Fruit fly (Drosophila melanogaster) whole organism, embryonic: ENCODE measurements around the gene Lim1.

Experiments used
- Adf1 ChIP-seq: fragments of 200-800 bp; sonication (Bioruptor generic); IDR thresholded peaks from 2 replicates; pipeline ENCODE4 v1.3.6; 2022; ENCODE audit warnings: missing biosample characterization, missing genetic modification characterization
- Atf-2 ChIP-seq: fragments of 200-800 bp; sonication (Bioruptor generic); optimal IDR thresholded peaks from 2 replicates; lab custom pipeline; 2016; ENCODE audit warnings: missing biosample characterization, missing genetic modification characterization
- B-H2 ChIP-seq: fragments of 200-800 bp; sonication (Bioruptor generic); optimal IDR thresholded peaks from 2 replicates; lab custom pipeline; 2018; ENCODE audit warnings: missing biosample characterization, mild to moderate bottlenecking, missing genetic modification characterization
- CG10321 ChIP-seq: fragments of 200-800 bp; sonication (Bioruptor generic); IDR thresholded peaks from 2 replicates; pipeline ENCODE4 v1.3.6; 2022; ENCODE audit warnings: missing biosample characterization, missing genetic modification characterization
- CG11695 ChIP-seq: fragments of 200-800 bp; sonication (Bioruptor generic); IDR thresholded peaks from 3 replicates; pipeline ENCODE4 v1.3.6; 2022; ENCODE audit warnings: missing biosample characterization, missing genetic modification characterization
- CG11696 ChIP-seq: fragments of 200-800 bp; sonication (Bioruptor generic); IDR thresholded peaks from 2 replicates; pipeline ENCODE4 v1.3.6; 2022; ENCODE audit warnings: missing biosample characterization, missing genetic modification characterization
- CG13123 ChIP-seq: fragments of 200-800 bp; sonication (Bioruptor generic); optimal IDR thresholded peaks from 2 replicates; lab custom pipeline; 2016; ENCODE audit warnings: missing biosample characterization, missing genetic modification characterization
- CG17568 ChIP-seq: fragments of 200-800 bp; sonication (Bioruptor generic); optimal IDR thresholded peaks from 2 replicates; lab custom pipeline; 2018; ENCODE audit warnings: missing biosample characterization, mild to moderate bottlenecking, missing genetic modification characterization, moderate library complexity
- CG17612 ChIP-seq: fragments of 200-800 bp; sonication (Bioruptor generic); IDR thresholded peaks from 2 replicates; pipeline ENCODE4 v1.3.6; 2022; ENCODE audit warnings: missing biosample characterization, missing genetic modification characterization
- CG1832 ChIP-seq: fragments of 200-800 bp; sonication (Bioruptor generic); optimal IDR thresholded peaks from 2 replicates; lab custom pipeline; 2017; ENCODE audit warnings: missing biosample characterization, mild to moderate bottlenecking, missing genetic modification characterization, inconsistent platforms
- CG34422 ChIP-seq: fragments of 200-800 bp; sonication (Bioruptor generic); IDR thresholded peaks from 3 replicates; pipeline ENCODE4 v1.3.6; 2022; ENCODE audit warnings: missing biosample characterization, missing genetic modification characterization
- CG8290 ChIP-seq, 3 experiments: fragments of 200-800 bp; sonication (Bioruptor generic); optimal IDR thresholded peaks; 2 replicates each; lab custom pipeline; 2016 to 2019; ENCODE audit warnings: missing biosample characterization in 3 of 3, missing genetic modification characterization in 3 of 3, mild to moderate bottlenecking in 2 of 3, moderate library complexity in 1 of 3
- CG8924 ChIP-seq: fragments of 200-800 bp; optimal IDR thresholded peaks from 3 replicates; lab custom pipeline; 2019; ENCODE audit warnings: missing biosample characterization, mild to moderate bottlenecking, missing genetic modification characterization, moderate library complexity
- CG9817 ChIP-seq: fragments of 200-800 bp; sonication (Bioruptor generic); optimal IDR thresholded peaks from 2 replicates; lab custom pipeline; 2018; ENCODE audit warnings: missing biosample characterization, mild to moderate bottlenecking, missing genetic modification characterization, moderate library complexity
- CoRest ChIP-seq: fragments of 200-800 bp; sonication (Bioruptor generic); optimal IDR thresholded peaks from 3 replicates; lab custom pipeline; 2018; ENCODE audit warnings: missing biosample characterization, mild to moderate bottlenecking, missing genetic modification characterization, moderate library complexity
- Deaf1 ChIP-seq: fragments of 200-800 bp; optimal IDR thresholded peaks from 3 replicates; lab custom pipeline; 2019; ENCODE audit warnings: missing biosample characterization, mild to moderate bottlenecking, missing genetic modification characterization, moderate library complexity
- Doc2 ChIP-seq: fragments of 200-800 bp; sonication (Bioruptor generic); IDR thresholded peaks from 2 replicates; pipeline ENCODE4 v1.3.6; 2022; ENCODE audit warnings: missing biosample characterization, missing genetic modification characterization
- Doc3 ChIP-seq: fragments of 200-800 bp; sonication (Bioruptor generic); IDR thresholded peaks from 3 replicates; pipeline ENCODE4 v1.3.6; 2022; ENCODE audit warnings: missing biosample characterization, missing genetic modification characterization; ENCODE audit not compliant: partially characterized antibody
- Gug ChIP-seq: fragments of 200-800 bp; sonication (Bioruptor generic); IDR thresholded peaks from 4 replicates; pipeline ENCODE4 v1.3.6; 2022; ENCODE audit warnings: missing biosample characterization, missing genetic modification characterization
- Hey ChIP-seq: fragments of 200-800 bp; sonication (Bioruptor generic); optimal IDR thresholded peaks from 3 replicates; lab custom pipeline; 2018; ENCODE audit warnings: missing biosample characterization, mild to moderate bottlenecking, missing genetic modification characterization
- HmgD ChIP-seq: fragments of 200-800 bp; sonication (Bioruptor generic); optimal IDR thresholded peaks from 3 replicates; lab custom pipeline; 2016; ENCODE audit warnings: missing biosample characterization, missing genetic modification characterization
- Jarid2 ChIP-seq: fragments of 200-800 bp; sonication (Bioruptor generic); optimal IDR thresholded peaks from 3 replicates; lab custom pipeline; 2017; ENCODE audit warnings: mild to moderate bottlenecking, missing biosample characterization, missing genetic modification reagents, missing genetic modification characterization
- Kr ChIP-seq: fragments of 200-800 bp; sonication (Bioruptor generic); optimal IDR thresholded peaks from 2 replicates; lab custom pipeline; 2017; ENCODE audit warnings: missing biosample characterization, mild to moderate bottlenecking, missing genetic modification characterization
- Nf-YB ChIP-seq: fragments of 200-800 bp; sonication (Bioruptor generic); optimal IDR thresholded peaks from 3 replicates; lab custom pipeline; 2019; ENCODE audit warnings: missing biosample characterization, mild to moderate bottlenecking, missing genetic modification characterization, moderate library complexity
- Nf-YC ChIP-seq: fragments of 200-800 bp; optimal IDR thresholded peaks from 3 replicates; lab custom pipeline; 2019; ENCODE audit warnings: missing biosample characterization, mild to moderate bottlenecking, missing genetic modification characterization, moderate library complexity
- Trl ChIP-seq, 3 experiments: fragments of >200 bp in 2 of 3; fragments of 200-800 bp in 1 of 3; sonication (Bioruptor generic) in 1 of 3; optimal IDR thresholded peaks; 2 replicates in 1 of 3; 3 replicates in 2 of 3; lab custom pipeline; 2016 to 2017; ENCODE audit warnings: missing biosample characterization in 1 of 3, missing genetic modification characterization in 1 of 3
- abd-A ChIP-seq: fragments of 200-800 bp; sonication (Bioruptor generic); optimal IDR thresholded peaks from 3 replicates; lab custom pipeline; 2019; ENCODE audit warnings: missing biosample characterization, mild to moderate bottlenecking, missing genetic modification characterization, moderate library complexity
- ara ChIP-seq: fragments of 200-800 bp; sonication (Bioruptor generic); IDR thresholded peaks from 2 replicates; pipeline ENCODE4 v1.3.6; 2022; ENCODE audit warnings: missing biosample characterization, missing genetic modification characterization
- cato ChIP-seq: fragments of 200-800 bp; sonication (Bioruptor generic); optimal IDR thresholded peaks from 2 replicates; lab custom pipeline; 2016; ENCODE audit warnings: missing biosample characterization, missing genetic modification characterization, borderline replicate concordance
- crol ChIP-seq: fragments of 200-800 bp; sonication (Bioruptor generic); IDR thresholded peaks from 2 replicates; pipeline ENCODE4 v1.3.6; 2022; ENCODE audit warnings: missing biosample characterization, missing genetic modification characterization
- dan ChIP-seq: fragments of 200-800 bp; sonication (Bioruptor generic); IDR thresholded peaks from 2 replicates; pipeline ENCODE4 v1.3.6; 2022; ENCODE audit warnings: missing biosample characterization, missing genetic modification characterization
- grn ChIP-seq: fragments of 200-800 bp; sonication (Bioruptor generic); optimal IDR thresholded peaks from 3 replicates; lab custom pipeline; 2017; ENCODE audit warnings: missing biosample characterization, missing genetic modification characterization
- luna ChIP-seq: fragments of 200-800 bp; sonication (Bioruptor generic); optimal IDR thresholded peaks from 2 replicates; lab custom pipeline; 2016; ENCODE audit warnings: missing biosample characterization, missing genetic modification characterization
- salm ChIP-seq: fragments of 200-800 bp; sonication (Bioruptor generic); optimal IDR thresholded peaks from 2 replicates; lab custom pipeline; 2018; ENCODE audit warnings: missing biosample characterization, mild to moderate bottlenecking, missing genetic modification characterization
- seq ChIP-seq: fragments of 200-800 bp; sonication (Bioruptor generic); IDR thresholded peaks from 2 replicates; pipeline ENCODE4 v1.3.6; 2022; ENCODE audit warnings: missing biosample characterization, missing genetic modification characterization
- sim ChIP-seq: fragments of 200-800 bp; sonication (Bioruptor generic); IDR thresholded peaks from 2 replicates; pipeline ENCODE4 v1.3.6; 2022; ENCODE audit warnings: missing biosample characterization, missing genetic modification characterization
- sisA ChIP-seq: fragments of 200-800 bp; sonication (Bioruptor generic); IDR thresholded peaks from 2 replicates; pipeline ENCODE4 v1.3.6; 2022; ENCODE audit warnings: missing biosample characterization, missing genetic modification characterization
- sqz ChIP-seq: fragments of 200-800 bp; sonication (Bioruptor generic); optimal IDR thresholded peaks from 3 replicates; lab custom pipeline; 2018; ENCODE audit warnings: missing biosample characterization, mild to moderate bottlenecking, missing genetic modification characterization
- tgo ChIP-seq: fragments of 200-800 bp; sonication (Bioruptor generic); IDR thresholded peaks from 3 replicates; pipeline ENCODE4 v1.3.6; 2022; ENCODE audit warnings: missing biosample characterization, missing genetic modification characterization
- tio ChIP-seq: fragments of 200-800 bp; sonication (Bioruptor generic); optimal IDR thresholded peaks from 2 replicates; lab custom pipeline; 2017; ENCODE audit warnings: missing biosample characterization, missing genetic modification characterization, inconsistent platforms
- tup ChIP-seq: fragments of 200-800 bp; sonication (Bioruptor generic); optimal IDR thresholded peaks from 2 replicates; lab custom pipeline; 2016; ENCODE audit warnings: missing biosample characterization, mild to moderate bottlenecking, missing genetic modification characterization, moderate library complexity

The Lim1 gene

dm6 chrX:8800235-8800771 lies 5.3 kb downstream of the Lim1 start (continued):
- 0 out of 3 replicates have a peak, but pooled peaks have one; percentile 11 for TF ChIP-seq CG34422 (GFP tag; lab: Robert Waterston, UW)

DNA sequence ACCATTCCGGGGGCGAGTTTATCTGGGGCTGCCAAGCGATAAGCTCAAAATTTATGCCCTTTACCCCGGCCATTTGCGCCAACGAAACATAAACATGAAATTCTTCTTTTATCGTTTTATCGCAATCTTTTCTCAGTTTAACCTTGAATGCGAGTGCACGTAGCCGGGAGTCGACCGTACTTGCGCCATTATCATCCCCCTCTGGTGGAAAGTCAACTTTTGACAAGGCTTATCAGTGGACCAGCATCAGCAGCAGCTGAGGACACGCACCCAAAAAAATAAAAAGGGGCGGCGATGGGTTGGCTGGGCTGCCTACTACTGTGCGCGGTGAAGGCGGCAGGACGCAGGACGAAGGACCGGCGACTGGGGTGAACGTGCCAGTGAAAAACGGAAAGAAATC lies 7.3 kb downstream of the Lim1 start:
- TF ChIP-seq CG17612: no peak
- TF ChIP-seq CG17568 (GFP tag; lab: Kevin White, UChicago): no peak
- TF ChIP-seq Hey (tag; lab: Kevin White, UChicago): peak; percentile 53
- TF ChIP-seq CG13123 (GFP tag; lab: Kevin White, UChicago): no peak
- TF ChIP-seq crol (GFP tag; lab: Robert Waterston, UW): 0 out of 2 replicates have a peak, but pooled peaks have one; percentile 16
- TF ChIP-seq CG11696 (GFP tag; lab: Robert Waterston, UW): no peak
- TF ChIP-seq abd-A: peak; percentile 46
- TF ChIP-seq grn (GFP tag; lab: Kevin White, UChicago): peak; percentile 64

- TF ChIP-seq Nf-YB: peak; percentile 87
- TF ChIP-seq Adf1: peak; percentile 43; the same call in 1 of the 2 replicates
- peak; percentile 75 for TF ChIP-seq abd-A
- no peak for TF ChIP-seq tio (GFP tag; lab: Kevin White, UChicago)
- no peak for TF ChIP-seq Doc3 (GFP tag; lab: Robert Waterston, UW)
- TF ChIP-seq CG10321 (GFP tag; lab: Robert Waterston, UW): peak; percentile 55; the same call in 1 of the 2 replicates
- TF ChIP-seq CG1832: peak; percentile 29
- peak; percentile 41; the same call in 1 of the 2 replicates for TF ChIP-seq seq (GFP tag; lab: Robert Waterston, UW)
- TF ChIP-seq crol (GFP tag; lab: Robert Waterston, UW): peak; percentile 61
- no peak for TF ChIP-seq CG11695 (GFP tag; lab: Robert Waterston, UW)
- peak; percentile 92 for TF ChIP-seq Nf-YC
- peak; percentile 41 for TF ChIP-seq Deaf1
- peak; percentile 80 for TF ChIP-seq grn (GFP tag; lab: Kevin White, UChicago)
- TF ChIP-seq sqz (GFP tag; lab: Kevin White, UChicago): peak; percentile 47
- TF ChIP-seq, all 482 proteins: peak for 11
Observed at dm6 chrX:8795387-8796195, 10.0 kb downstream of the Lim1 start.

DNA sequence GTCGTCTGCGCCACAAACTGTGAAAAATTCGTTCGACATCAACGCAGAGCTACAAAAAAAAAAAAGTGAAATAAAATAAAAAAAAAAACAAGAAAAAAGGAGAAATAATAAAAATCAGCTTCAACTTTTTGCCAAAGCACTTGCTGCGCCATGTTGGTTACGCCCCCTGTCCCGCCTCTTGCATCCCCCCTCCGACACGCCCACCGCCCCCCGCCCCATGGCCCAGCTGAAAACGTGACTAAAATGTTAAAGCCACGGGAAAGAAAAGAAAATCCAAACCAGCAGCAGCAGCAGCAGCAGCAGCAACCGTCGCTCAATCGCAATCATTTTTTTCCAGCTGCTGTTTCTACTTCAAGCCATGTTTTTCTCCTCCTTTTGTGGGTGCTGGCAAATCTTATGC lies 12.7 kb downstream of the Lim1 start:
- TF ChIP-seq sim: no peak
- TF ChIP-seq sisA (GFP tag; lab: Robert Waterston, UW): no peak
- TF ChIP-seq Jarid2 (GFP tag; lab: Kevin White, UChicago): no peak
- TF ChIP-seq Kr (GFP tag; lab: Kevin White, UChicago): no peak
- TF ChIP-seq ara: no peak
- no peak for TF ChIP-seq CG8924 (tag; lab: Kevin White, UChicago)
- TF ChIP-seq Atf-2 (GFP tag; lab: Kevin White, UChicago): no peak
- no peak for TF ChIP-seq abd-A
- TF ChIP-seq salm (tag; lab: Kevin White, UChicago): no peak
- TF ChIP-seq HmgD (GFP tag; lab: Kevin White, UChicago): no peak
- TF ChIP-seq CoRest (tag; lab: Kevin White, UChicago): no peak

- TF ChIP-seq CG9817 (tag; lab: Kevin White, UChicago) (no peak), dan (GFP tag; lab: Robert Waterston, UW) (no peak), Adf1 (peak; percentile 89), Trl (optimal IDR thresholded peaks at IDR 0.05; lab: Kevin White, UChicago) (peak; percentile 33 to 56), Trl (GFP tag; optimal IDR thresholded peaks at IDR 0.05; lab: Kevin White, UChicago) (no peak), Doc2 (GFP tag; lab: Robert Waterston, UW) (no peak), tgo (GFP tag; lab: Robert Waterston, UW) (no peak), seq (GFP tag; lab: Robert Waterston, UW) (no peak), Deaf1 (peak; percentile 50), CG1832 (peak; percentile 50), Gug (GFP tag; lab: Robert Waterston, UW) (no peak), Nf-YC (peak; percentile 89), CG10321 (GFP tag; lab: Robert Waterston, UW) (peak; percentile 43; the same call in 1 of the 2 replicates), cato (no peak), tup (GFP tag; lab: Kevin White, UChicago) (no peak), luna (GFP tag; lab: Kevin White, UChicago) (no peak), CG8290 (GFP tag; optimal IDR thresholded peaks at IDR 0.05; lab: Kevin White, UChicago) (peak; percentile 39), CG8290 (tag; optimal IDR thresholded peaks at IDR 0.05; lab: Kevin White, UChicago) (peak in 1 of 2 experiments; percentile 9), B-H2 (GFP tag; lab: Kevin White, UChicago) (no peak)
Observed at dm6 chrX:8785710-8786109, 19.9 kb downstream of the Lim1 start.
